Worm (Caenorhabditis elegans) whole organism, late embryonic: Measurements from ENCODE around the gene T13C2.2.

Experiments
- C08G9.2 ChIP-seq: sonication (generic microtip); optimal IDR thresholded peaks from 2 replicates; lab custom pipeline; 2016; ENCODE audit warnings: mild to moderate bottlenecking, missing genetic modification characterization, moderate library complexity, missing compliant biosample characterization
- K09A11.1 ChIP-seq: sonication (generic microtip); optimal IDR thresholded peaks from 2 replicates; lab custom pipeline; 2017; ENCODE audit warnings: antibody characterized with exemption, mild to moderate bottlenecking, missing genetic modification characterization, missing compliant biosample characterization; ENCODE audit not compliant: insufficient read depth
- ahr-1 ChIP-seq: sonication (generic microtip); optimal IDR thresholded peaks from 2 replicates; lab custom pipeline; 2016; ENCODE audit warnings: missing genetic modification characterization, missing compliant biosample characterization
- ceh-22 ChIP-seq: sonication (generic microtip); optimal IDR thresholded peaks from 2 replicates; lab custom pipeline; 2017; ENCODE audit warnings: missing biosample characterization, missing genetic modification characterization
- ceh-45 ChIP-seq: fragments of 200-800 bp; sonication (Bioruptor generic); IDR thresholded peaks from 2 replicates; pipeline ENCODE4 v1.3.6; 2022; ENCODE audit warnings: missing genetic modification reagents, missing genetic modification characterization, missing compliant biosample characterization
- ets-4 ChIP-seq: sonication (generic microtip); optimal IDR thresholded peaks from 2 replicates; lab custom pipeline; 2016; ENCODE audit warnings: missing genetic modification characterization, missing compliant biosample characterization
- gmeb-2 ChIP-seq: sonication (generic microtip); optimal IDR thresholded peaks from 2 replicates; lab custom pipeline; 2016; ENCODE audit warnings: missing genetic modification characterization, inconsistent platforms, missing compliant biosample characterization
- hlh-30 ChIP-seq: sonication (generic microtip); optimal IDR thresholded peaks from 2 replicates; lab custom pipeline; 2017; ENCODE audit warnings: antibody characterized with exemption, missing genetic modification characterization, missing compliant biosample characterization; ENCODE audit not compliant: insufficient read depth
- mec-3 ChIP-seq: sonication (generic microtip); optimal IDR thresholded peaks from 2 replicates; lab custom pipeline; 2016; ENCODE audit warnings: borderline replicate concordance, missing genetic modification characterization, missing compliant biosample characterization
- pha-4 ChIP-seq: fragments of 150-350 bp; optimal IDR thresholded peaks from 2 replicates; lab custom pipeline; 2018; ENCODE audit warnings: missing biosample characterization, missing genetic modification reagents, missing genetic modification characterization
- unc-3 ChIP-seq, 2 experiments: fragments of 200-800 bp in 1 of 2; sonication (Bioruptor generic) in 1 of 2; sonication (generic microtip) in 1 of 2; conservative IDR thresholded peaks in 1 of 2; optimal IDR thresholded peaks in 1 of 2; 2 replicates each; pipeline versions ENCODE4 v1.3.6 to Lab custom; 2016 to 2022; ENCODE audit warnings: missing compliant biosample characterization in 2 of 2, missing genetic modification characterization in 2 of 2, missing genetic modification reagents in 1 of 2
- ztf-16 ChIP-seq: sonication (generic microtip); optimal IDR thresholded peaks from 2 replicates; lab custom pipeline; 2017; ENCODE audit warnings: missing genetic modification characterization, missing compliant biosample characterization

ce11 chrII:6827388-6827787, 35.4 kb downstream of the T13C2.2 start:
- TF ChIP-seq ceh-22, result no peak
- no peak for TF ChIP-seq mec-3 (tag; lab: Kevin White, UChicago)
- TF ChIP-seq hlh-30 (tag; lab: Kevin White, UChicago), result no peak
- no peak for TF ChIP-seq K09A11.1 (tag; lab: Kevin White, UChicago)
- no peak for TF ChIP-seq unc-3 (GFP tag; conservative IDR thresholded peaks at IDR 0.05; lab: Robert Waterston, UW)
- TF ChIP-seq unc-3 (tag; optimal IDR thresholded peaks at IDR 0.05; lab: Kevin White, UChicago), result no peak
- no peak for TF ChIP-seq ztf-16 (tag; lab: Kevin White, UChicago)
- no peak for TF ChIP-seq C08G9.2
- no peak for TF ChIP-seq ets-4 (tag; lab: Kevin White, UChicago)
- no peak for TF ChIP-seq pha-4 (tag; lab: Kevin White, UChicago)
- TF ChIP-seq ahr-1 (tag; lab: Kevin White, UChicago), result no peak
- TF ChIP-seq gmeb-2 (tag; lab: Kevin White, UChicago), result no peak
- TF ChIP-seq ceh-45 (GFP tag; lab: Robert Waterston, UW), result no peak
